Worm (Caenorhabditis elegans): ENCODE data around the gene F58H1.6.

F58H1.6 gene

ce11 chrV:11948581-11948980 is 6.2 kb downstream of the F58H1.6 start:
- TF ChIP-seq ces-1 (GFP tag; optimal IDR thresholded peaks at IDR 0.05) (peak; percentile 68), mls-2 (tag; optimal IDR thresholded peaks at IDR 0.05) (peak; percentile 17), elt-3 (tag; optimal IDR thresholded peaks at IDR 0.05) (no peak), M03D4.4 (tag; optimal IDR thresholded peaks at IDR 0.05) (no peak)

ce11 chrV:11949509-11950117 is 7.2 kb downstream of the F58H1.6 start:
- TF ChIP-seq tbx-8 (GFP tag; optimal IDR thresholded peaks at IDR 0.05) (no peak), unc-62 (GFP tag; optimal IDR thresholded peaks at IDR 0.05) (peak; percentile 12), zip-8 (tag; optimal IDR thresholded peaks at IDR 0.05) (peak; percentile 81), elt-1 (tag; optimal IDR thresholded peaks at IDR 0.05; ENCODE audit: borderline replicate concordance, insufficient read depth) (peak; percentile 93), nhr-2 (tag; optimal IDR thresholded peaks at IDR 0.05) (peak; percentile 29)

- TF ChIP-seq zip-8 (tag; optimal IDR thresholded peaks at IDR 0.05): no peak
- no peak for TF ChIP-seq ztf-11 (tag; optimal IDR thresholded peaks at IDR 0.05)
- TF ChIP-seq unc-39 (tag; optimal IDR thresholded peaks at IDR 0.05): no peak
- TF ChIP-seq ces-1 (GFP tag; optimal IDR thresholded peaks at IDR 0.05): no peak
- no peak for TF ChIP-seq ceh-39 (tag; optimal IDR thresholded peaks at IDR 0.05)
- TF ChIP-seq drap-1 (GFP tag; optimal IDR thresholded peaks at IDR 0.05): no peak
- TF ChIP-seq mls-2 (tag; optimal IDR thresholded peaks at IDR 0.05): no peak
- no peak for TF ChIP-seq nhr-12 (tag; optimal IDR thresholded peaks at IDR 0.05)
- no peak for TF ChIP-seq flh-1 (GFP tag; optimal IDR thresholded peaks at IDR 0.05)
- no peak for TF ChIP-seq ceh-43 (GFP tag; optimal IDR thresholded peaks at IDR 0.05)
- TF ChIP-seq nhr-237 (tag; optimal IDR thresholded peaks at IDR 0.05): no peak
- no peak for TF ChIP-seq ceh-83 (GFP tag; optimal IDR thresholded peaks at IDR 0.05)
- TF ChIP-seq lin-32 (GFP tag; optimal IDR thresholded peaks at IDR 0.05): no peak
These were observed 8.8 kb downstream of the F58H1.6 start for ce11 chrV:11951227-11951626.

- TF ChIP-seq lin-32 (GFP tag; optimal IDR thresholded peaks at IDR 0.05) (peak; percentile 94), cnd-1 (tag; optimal IDR thresholded peaks at IDR 0.05) (peak; percentile 7), hlh-1 (tag; optimal IDR thresholded peaks at IDR 0.05) (no peak), nhr-2 (tag; optimal IDR thresholded peaks at IDR 0.05) (peak; percentile 96), zip-8 (tag; optimal IDR thresholded peaks at IDR 0.05) (peak; percentile 54)
These were observed 10.5 kb downstream of the F58H1.6 start for ce11 chrV:11952854-11953447.

ce11 chrV:11953621-11954020 is 11.2 kb downstream of the F58H1.6 start:
- no peak for TF ChIP-seq hlh-1 (tag; optimal IDR thresholded peaks at IDR 0.05)
- peak; percentile 98 for TF ChIP-seq ces-1 (GFP tag; optimal IDR thresholded peaks at IDR 0.05)
- no peak for TF ChIP-seq nhr-237 (tag; optimal IDR thresholded peaks at IDR 0.05)

- TF ChIP-seq nhr-76 (tag; optimal IDR thresholded peaks at IDR 0.05) (no peak), mls-2 (tag; optimal IDR thresholded peaks at IDR 0.05) (no peak), ces-1 (GFP tag; optimal IDR thresholded peaks at IDR 0.05) (peak; percentile 78), ham-2 (GFP tag; optimal IDR thresholded peaks at IDR 0.05) (peak; percentile 6)
These were observed 13.2 kb downstream of the F58H1.6 start for ce11 chrV:11955617-11956016.

- no peak for TF ChIP-seq elt-1 (tag; optimal IDR thresholded peaks at IDR 0.05; ENCODE audit: borderline replicate concordance, insufficient read depth)
- TF ChIP-seq elt-3 (tag; optimal IDR thresholded peaks at IDR 0.05): no peak
- peak; percentile 98 for TF ChIP-seq hlh-1 (tag; optimal IDR thresholded peaks at IDR 0.05)
- no peak for TF ChIP-seq pha-4 (tag; optimal IDR thresholded peaks at IDR 0.05)
- TF ChIP-seq mep-1 (tag; optimal IDR thresholded peaks at IDR 0.05): no peak
- TF ChIP-seq unc-120 (tag; optimal IDR thresholded peaks at IDR 0.05; ENCODE audit: poor library complexity, severe bottlenecking): peak; percentile 54
- peak; percentile 71 for TF ChIP-seq ces-1 (GFP tag; optimal IDR thresholded peaks at IDR 0.05)
- peak; percentile 1 for TF ChIP-seq unc-62 (GFP tag; optimal IDR thresholded peaks at IDR 0.05)
- no peak for TF ChIP-seq lsy-2 (tag; optimal IDR thresholded peaks at IDR 0.05)
- peak; percentile 60 for TF ChIP-seq nhr-2 (tag; optimal IDR thresholded peaks at IDR 0.05)
These were observed 16.2 kb downstream of the F58H1.6 start, which contains the start of gene F58H1.5 for ce11 chrV:11958343-11959291. TSS of gene F58H1.5 (plus strand) at chrV:11958393.
